Worm (Caenorhabditis elegans) whole organism, L2 larva: ENCODE results near the gene C45G9.2.

Experiments used
- C34F6.9 ChIP-seq: fragments of 150-350 bp; optimal IDR thresholded peaks from 2 replicates; lab custom pipeline; 2014; ENCODE audit warnings: missing biosample characterization, missing genetic modification characterization
- F13H6.1 ChIP-seq: sonication (generic microtip); optimal IDR thresholded peaks from 2 replicates; lab custom pipeline; 2016; ENCODE audit warnings: missing genetic modification characterization, missing compliant biosample characterization
- Y55F3AM.14 ChIP-seq: fragments of 200-800 bp; sonication (Bioruptor generic); optimal IDR thresholded peaks from 2 replicates; lab custom pipeline; 2018; ENCODE audit warnings: mild to moderate bottlenecking, missing genetic modification characterization, missing compliant biosample characterization
- ZK546.5 ChIP-seq: sonication (generic microtip); optimal IDR thresholded peaks from 2 replicates; lab custom pipeline; 2017; ENCODE audit warnings: missing biosample characterization, missing genetic modification characterization
- aly-2 ChIP-seq: fragments of 150-350 bp; optimal IDR thresholded peaks from 2 replicates; lab custom pipeline; 2014; ENCODE audit warnings: missing biosample characterization, missing genetic modification characterization
- blmp-1 ChIP-seq: sonication (generic microtip); optimal IDR thresholded peaks from 2 replicates; lab custom pipeline; 2017; ENCODE audit warnings: missing genetic modification characterization, mild to moderate bottlenecking, missing compliant biosample characterization, antibody characterized with exemption, moderate library complexity; ENCODE audit not compliant: insufficient read depth
- ceh-16 ChIP-seq: fragments of 150-350 bp; optimal IDR thresholded peaks from 2 replicates; lab custom pipeline; 2014; ENCODE audit warnings: missing biosample characterization, missing genetic modification characterization
- ceh-82 ChIP-seq: fragments of 150-350 bp; optimal IDR thresholded peaks from 2 replicates; lab custom pipeline; 2014; ENCODE audit warnings: missing biosample characterization, missing genetic modification characterization
- dmd-4 ChIP-seq: sonication (generic microtip); optimal IDR thresholded peaks from 2 replicates; lab custom pipeline; 2017; ENCODE audit warnings: missing biosample characterization, missing genetic modification characterization
- egl-27 ChIP-seq: sonication (generic microtip); optimal IDR thresholded peaks from 3 replicates; lab custom pipeline; 2017; ENCODE audit warnings: missing biosample characterization, missing genetic modification reagents, missing genetic modification characterization
- elt-3 ChIP-seq: sonication (generic microtip); optimal IDR thresholded peaks from 2 replicates; lab custom pipeline; 2017; ENCODE audit warnings: missing biosample characterization, missing genetic modification characterization
- fos-1 ChIP-seq: fragments of 150-350 bp; optimal IDR thresholded peaks from 2 replicates; lab custom pipeline; 2014; ENCODE audit warnings: missing biosample characterization, missing genetic modification characterization
- lin-13 ChIP-seq: fragments of 150-350 bp; optimal IDR thresholded peaks from 2 replicates; lab custom pipeline; 2014; ENCODE audit warnings: missing biosample characterization, missing genetic modification reagents, missing genetic modification characterization
- lin-39 ChIP-seq: fragments of 150-350 bp; optimal IDR thresholded peaks from 2 replicates; lab custom pipeline; 2014; ENCODE audit warnings: missing biosample characterization, missing genetic modification reagents, missing genetic modification characterization
- lsy-2 ChIP-seq, 2 experiments: fragments of 150-350 bp in 1 of 2; sonication (generic microtip) in 1 of 2; optimal IDR thresholded peaks; 2 replicates each; lab custom pipeline; 2014 to 2017; ENCODE audit warnings: missing biosample characterization in 2 of 2, missing genetic modification characterization in 2 of 2
- mab-5 ChIP-seq: fragments of 150-350 bp; optimal IDR thresholded peaks from 2 replicates; lab custom pipeline; 2014; ENCODE audit warnings: missing biosample characterization, missing genetic modification characterization
- mdl-1 ChIP-seq, 2 experiments: fragments of 150-350 bp in 1 of 2; sonication (generic microtip) in 1 of 2; optimal IDR thresholded peaks; 2 replicates each; lab custom pipeline; 2017; ENCODE audit warnings: missing biosample characterization in 2 of 2, missing genetic modification characterization in 2 of 2
- nhr-10 ChIP-seq: sonication (generic microtip); optimal IDR thresholded peaks from 2 replicates; lab custom pipeline; 2017; ENCODE audit warnings: missing biosample characterization, missing genetic modification characterization
- nhr-11 ChIP-seq: fragments of 150-350 bp; optimal IDR thresholded peaks from 2 replicates; lab custom pipeline; 2014; ENCODE audit warnings: missing biosample characterization, missing genetic modification characterization
- nhr-12 ChIP-seq: fragments of 150-350 bp; optimal IDR thresholded peaks from 2 replicates; lab custom pipeline; 2014; ENCODE audit warnings: missing biosample characterization, missing genetic modification characterization
- nhr-129 ChIP-seq: fragments of 150-350 bp; optimal IDR thresholded peaks from 2 replicates; lab custom pipeline; 2014; ENCODE audit warnings: missing biosample characterization, missing genetic modification characterization
- nhr-21 ChIP-seq: fragments of 150-350 bp; optimal IDR thresholded peaks from 2 replicates; lab custom pipeline; 2014; ENCODE audit warnings: missing biosample characterization, missing genetic modification characterization
- nhr-23 ChIP-seq: fragments of 150-350 bp; optimal IDR thresholded peaks from 2 replicates; lab custom pipeline; 2014; ENCODE audit warnings: missing biosample characterization, missing genetic modification reagents, missing genetic modification characterization
- nhr-237 ChIP-seq: fragments of 150-350 bp; optimal IDR thresholded peaks from 2 replicates; lab custom pipeline; 2014; ENCODE audit warnings: missing biosample characterization, missing genetic modification characterization
- nhr-25 ChIP-seq: fragments of 150-350 bp; sonication (generic microtip); optimal IDR thresholded peaks from 3 replicates; lab custom pipeline; 2014; ENCODE audit warnings: missing biosample characterization, missing genetic modification characterization
- nhr-6 ChIP-seq: fragments of 150-350 bp; optimal IDR thresholded peaks from 2 replicates; lab custom pipeline; 2014; ENCODE audit warnings: missing biosample characterization, missing genetic modification characterization
- nhr-77 ChIP-seq: fragments of 150-350 bp; optimal IDR thresholded peaks from 2 replicates; lab custom pipeline; 2014; ENCODE audit warnings: missing biosample characterization, missing genetic modification characterization
- sma-3 ChIP-seq: sonication (generic microtip); optimal IDR thresholded peaks from 2 replicates; lab custom pipeline; 2016; ENCODE audit warnings: missing genetic modification reagents, missing genetic modification characterization, missing compliant biosample characterization
- sma-9 ChIP-seq, 2 experiments: fragments of 150-350 bp in 1 of 2; sonication (generic microtip) in 1 of 2; optimal IDR thresholded peaks; 2 replicates each; lab custom pipeline; 2014 to 2016; ENCODE audit warnings: missing genetic modification characterization in 2 of 2, mild to moderate bottlenecking in 1 of 2, missing biosample characterization in 1 of 2, missing compliant biosample characterization in 1 of 2, missing genetic modification reagents in 1 of 2, moderate library complexity in 1 of 2
- unc-39 ChIP-seq: fragments of 150-350 bp; optimal IDR thresholded peaks from 2 replicates; lab custom pipeline; 2014; ENCODE audit warnings: missing biosample characterization, missing genetic modification characterization
- unc-55 ChIP-seq: fragments of 150-350 bp; sonication (generic microtip); optimal IDR thresholded peaks from 3 replicates; lab custom pipeline; 2014; ENCODE audit warnings: missing biosample characterization, missing genetic modification reagents, missing genetic modification characterization
- unc-62 ChIP-seq: fragments of 150-350 bp; optimal IDR thresholded peaks from 2 replicates; lab custom pipeline; 2014; ENCODE audit warnings: missing biosample characterization, missing genetic modification reagents, missing genetic modification characterization
- ztf-1 ChIP-seq: fragments of 200-800 bp; sonication (Bioruptor generic); conservative IDR thresholded peaks from 2 replicates; pipeline ENCODE4 v1.3.6; 2022; ENCODE audit warnings: missing genetic modification characterization, missing compliant biosample characterization
- ztf-4 ChIP-seq: fragments of 150-350 bp; optimal IDR thresholded peaks from 2 replicates; lab custom pipeline; 2014; ENCODE audit warnings: missing biosample characterization, missing genetic modification characterization

Gene C45G9.2

ce11 chrIII:5080700-5081572 is 12.1 kb downstream of the C45G9.2 start (continued):
- no peak for TF ChIP-seq ceh-16 (tag; lab: Kevin White, UChicago)

- no peak for TF ChIP-seq nhr-11
- no peak for TF ChIP-seq lsy-2 (tag; optimal IDR thresholded peaks at IDR 0.05; lab: Kevin White, UChicago)
- no peak for TF ChIP-seq mdl-1 (tag; optimal IDR thresholded peaks at IDR 0.05; lab: Kevin White, UChicago)
- TF ChIP-seq unc-62 (GFP tag; lab: Kevin White, UChicago): no peak
These were observed 12.6 kb downstream of the C45G9.2 start, which contains the start of gene cox-6A for ce11 chrIII:5081573-5081823. Gene cox-6A (plus strand): TSS chrIII:5081724.

- TF ChIP-seq nhr-25 (tag; lab: Kevin White, UChicago) (no peak), C34F6.9 (tag; lab: Kevin White, UChicago) (no peak), egl-27 (tag; lab: Kevin White, UChicago) (no peak), F13H6.1 (tag; lab: Kevin White, UChicago) (no peak), nhr-21 (tag; lab: Kevin White, UChicago) (peak; percentile 22), dmd-4 (tag; lab: Kevin White, UChicago) (no peak), Y55F3AM.14 (no peak), ceh-16 (tag; lab: Kevin White, UChicago) (no peak), sma-3 (GFP tag; lab: Kevin White, UChicago) (peak; percentile 24), nhr-237 (no peak), nhr-23 (tag; lab: Kevin White, UChicago) (no peak), nhr-12 (tag; lab: Kevin White, UChicago) (no peak), unc-39 (tag; lab: Kevin White, UChicago) (no peak), nhr-6 (tag; lab: Kevin White, UChicago) (no peak), ztf-4 (tag; lab: Kevin White, UChicago) (peak; percentile 31)
These were observed 14.4 kb downstream of the C45G9.2 start for ce11 chrIII:5083304-5083703.

ce11 chrIII:5085529-5085928 is 16.7 kb downstream of the C45G9.2 start, which contains the start of gene cah-1:
Gene cah-1 (minus strand): TSS chrIII:5085629.
- TF ChIP-seq sma-3 (GFP tag; lab: Kevin White, UChicago) (no peak), Y55F3AM.14 (no peak), unc-55 (GFP tag; lab: Kevin White, UChicago) (peak; percentile 23), nhr-10 (tag; lab: Kevin White, UChicago) (no peak)
- TF ChIP-seq, all 48 proteins: peak for 1

- no peak for TF ChIP-seq nhr-77 (tag; lab: Kevin White, UChicago)
- no peak for TF ChIP-seq ceh-16 (tag; lab: Kevin White, UChicago)
- no peak for TF ChIP-seq lin-39 (tag; lab: Kevin White, UChicago)
- peak; percentile 77 for TF ChIP-seq sma-9 (GFP tag; optimal IDR thresholded peaks at IDR 0.05; lab: Kevin White, UChicago)
- TF ChIP-seq sma-9 (tag; optimal IDR thresholded peaks at IDR 0.05; lab: Kevin White, UChicago): no peak
- TF ChIP-seq nhr-21 (tag; lab: Kevin White, UChicago): peak; percentile 68
- no peak for TF ChIP-seq mab-5 (tag; lab: Kevin White, UChicago)
- TF ChIP-seq aly-2 (tag; lab: Kevin White, UChicago): no peak
- TF ChIP-seq lin-13 (GFP tag; lab: Kevin White, UChicago): no peak
- TF ChIP-seq fos-1: peak; percentile 2
- no peak for TF ChIP-seq unc-39 (tag; lab: Kevin White, UChicago)
- TF ChIP-seq nhr-6 (tag; lab: Kevin White, UChicago): no peak
- no peak for TF ChIP-seq egl-27 (tag; lab: Kevin White, UChicago)
- no peak for TF ChIP-seq F13H6.1 (tag; lab: Kevin White, UChicago)
- TF ChIP-seq mdl-1 (tag; optimal IDR thresholded peaks at IDR 0.05; lab: Kevin White, UChicago): no peak
- TF ChIP-seq nhr-25 (tag; lab: Kevin White, UChicago): peak; percentile 37
- no peak for TF ChIP-seq ztf-1 (GFP tag; lab: Robert Waterston, UW)
These were observed 20.6 kb downstream of the C45G9.2 start for ce11 chrIII:5089489-5089888.

ce11 chrIII:5092345-5092744 is 23.5 kb downstream of the C45G9.2 start:
- TF ChIP-seq ceh-16 (tag; lab: Kevin White, UChicago): no peak
- TF ChIP-seq nhr-25 (tag; lab: Kevin White, UChicago): no peak
- no peak for TF ChIP-seq nhr-129 (tag; lab: Kevin White, UChicago)
- TF ChIP-seq blmp-1: no peak
- TF ChIP-seq elt-3: no peak
- TF ChIP-seq mdl-1 (tag; optimal IDR thresholded peaks at IDR 0.05; lab: Kevin White, UChicago): no peak
- no peak for TF ChIP-seq nhr-21 (tag; lab: Kevin White, UChicago)
- TF ChIP-seq egl-27 (tag; lab: Kevin White, UChicago): no peak
- no peak for TF ChIP-seq unc-39 (tag; lab: Kevin White, UChicago)
- no peak for TF ChIP-seq ceh-82
- no peak for TF ChIP-seq ZK546.5 (tag; lab: Kevin White, UChicago)
- TF ChIP-seq, all 48 proteins: peak for 0
